Fruit fly (Drosophila melanogaster) whole organism, prepupa: ENCODE results near the gene AGO2.

ENCODE experiments used
- CG11762 ChIP-seq: fragments of 200-800 bp; sonication (Bioruptor generic); optimal IDR thresholded peaks from 3 replicates; lab custom pipeline; 2016; ENCODE audit warnings: missing biosample characterization, missing genetic modification characterization; ENCODE audit not compliant: insufficient read depth
- CG11902 ChIP-seq: fragments of 200-800 bp; sonication (Bioruptor generic); optimal IDR thresholded peaks from 3 replicates; lab custom pipeline; 2016; ENCODE audit warnings: missing biosample characterization, missing genetic modification characterization
- CG3032 ChIP-seq: fragments of 200-800 bp; optimal IDR thresholded peaks from 2 replicates; lab custom pipeline; 2019; ENCODE audit warnings: missing biosample characterization, mild to moderate bottlenecking, missing genetic modification characterization, moderate library complexity
- CG31627 ChIP-seq: fragments of 200-800 bp; sonication (Bioruptor generic); optimal IDR thresholded peaks from 3 replicates; lab custom pipeline; 2016; ENCODE audit warnings: missing biosample characterization, missing genetic modification characterization
- CG34406 ChIP-seq: fragments of 200-800 bp; sonication (Bioruptor generic); optimal IDR thresholded peaks from 3 replicates; lab custom pipeline; 2016; ENCODE audit warnings: missing biosample characterization, missing genetic modification characterization
- CG4318 ChIP-seq: fragments of 200-800 bp; sonication (Bioruptor generic); optimal IDR thresholded peaks from 3 replicates; lab custom pipeline; 2017; ENCODE audit warnings: missing biosample characterization, mild to moderate bottlenecking, missing genetic modification characterization
- CG6276 ChIP-seq: fragments of 200-800 bp; sonication (Bioruptor generic); optimal IDR thresholded peaks from 2 replicates; lab custom pipeline; 2017; ENCODE audit warnings: missing biosample characterization, mild to moderate bottlenecking, missing genetic modification characterization
- CG6808 ChIP-seq: fragments of 200-800 bp; sonication (Bioruptor generic); optimal IDR thresholded peaks from 3 replicates; lab custom pipeline; 2017; ENCODE audit warnings: missing biosample characterization, missing genetic modification characterization, mild to moderate bottlenecking, moderate library complexity, missing genetic modification reagents
- CG6854 ChIP-seq: fragments of 200-800 bp; sonication (Bioruptor generic); optimal IDR thresholded peaks from 2 replicates; lab custom pipeline; 2017; ENCODE audit warnings: missing biosample characterization, mild to moderate bottlenecking, missing genetic modification characterization
- CG7368 ChIP-seq: fragments of 200-800 bp; sonication (Bioruptor generic); optimal IDR thresholded peaks from 3 replicates; lab custom pipeline; 2016; ENCODE audit warnings: missing biosample characterization, missing genetic modification characterization
- CG8119 ChIP-seq: fragments of 200-800 bp; sonication (Bioruptor generic); IDR thresholded peaks from 3 replicates; pipeline ENCODE4 v1.3.6; 2022; ENCODE audit warnings: missing biosample characterization, missing genetic modification characterization
- CG8632 ChIP-seq: fragments of 200-800 bp; sonication (Bioruptor generic); optimal IDR thresholded peaks from 3 replicates; lab custom pipeline; 2016; ENCODE audit warnings: missing biosample characterization, missing genetic modification characterization
- Eip75B ChIP-seq: fragments of 200-800 bp; sonication (Bioruptor generic); optimal IDR thresholded peaks from 3 replicates; lab custom pipeline; 2016; ENCODE audit warnings: missing biosample characterization, missing genetic modification characterization
- Eip93F ChIP-seq: fragments of 200-800 bp; sonication (Bioruptor generic); optimal IDR thresholded peaks from 2 replicates; lab custom pipeline; 2016; ENCODE audit warnings: missing biosample characterization, mild to moderate bottlenecking, missing genetic modification characterization
- Ets21C ChIP-seq: fragments of 200-800 bp; sonication (Bioruptor generic); optimal IDR thresholded peaks from 3 replicates; lab custom pipeline; 2016; ENCODE audit warnings: missing biosample characterization, missing genetic modification characterization
- Ets96B ChIP-seq: fragments of 200-800 bp; optimal IDR thresholded peaks from 2 replicates; lab custom pipeline; 2019; ENCODE audit warnings: missing biosample characterization, mild to moderate bottlenecking, missing genetic modification characterization, moderate library complexity
- Gug ChIP-seq: fragments of 200-800 bp; sonication (Bioruptor generic); IDR thresholded peaks from 2 replicates; pipeline ENCODE4 v1.3.6; 2022; ENCODE audit warnings: missing biosample characterization, missing genetic modification characterization
- Hr39 ChIP-seq: fragments of 200-800 bp; sonication (Bioruptor generic); optimal IDR thresholded peaks from 2 replicates; lab custom pipeline; 2016; ENCODE audit warnings: missing biosample characterization, missing genetic modification characterization
- Hr4 ChIP-seq: fragments of 200-800 bp; sonication (Bioruptor generic); optimal IDR thresholded peaks from 3 replicates; lab custom pipeline; 2016; ENCODE audit warnings: missing biosample characterization, missing genetic modification characterization
- Met ChIP-seq: fragments of 200-800 bp; sonication (Bioruptor generic); optimal IDR thresholded peaks from 3 replicates; lab custom pipeline; 2016; ENCODE audit warnings: missing biosample characterization, missing genetic modification characterization
- Smox ChIP-seq: fragments of 200-800 bp; sonication (Bioruptor generic); optimal IDR thresholded peaks from 3 replicates; lab custom pipeline; 2016; ENCODE audit warnings: missing biosample characterization, missing genetic modification characterization
- Sox14 ChIP-seq: fragments of 200-800 bp; sonication (Bioruptor generic); optimal IDR thresholded peaks from 3 replicates; lab custom pipeline; 2016; ENCODE audit warnings: missing biosample characterization, missing genetic modification characterization
- Sox15 ChIP-seq: fragments of 200-800 bp; sonication (Bioruptor generic); optimal IDR thresholded peaks from 3 replicates; lab custom pipeline; 2016; ENCODE audit warnings: missing biosample characterization, missing genetic modification characterization
- achi ChIP-seq: fragments of 200-800 bp; sonication (Bioruptor generic); optimal IDR thresholded peaks from 3 replicates; lab custom pipeline; 2016; ENCODE audit warnings: missing biosample characterization, missing genetic modification characterization
- acj6 ChIP-seq: fragments of 200-800 bp; sonication (Bioruptor generic); optimal IDR thresholded peaks from 3 replicates; lab custom pipeline; 2016; ENCODE audit warnings: missing biosample characterization, missing genetic modification characterization
- cyc ChIP-seq: fragments of 200-800 bp; sonication (Bioruptor generic); optimal IDR thresholded peaks from 3 replicates; lab custom pipeline; 2016; ENCODE audit warnings: missing biosample characterization, missing genetic modification characterization
- dac ChIP-seq: fragments of 200-800 bp; sonication (Bioruptor generic); optimal IDR thresholded peaks from 2 replicates; lab custom pipeline; 2017; ENCODE audit warnings: missing biosample characterization, mild to moderate bottlenecking, missing genetic modification characterization
- eg ChIP-seq: fragments of 200-800 bp; sonication (Bioruptor generic); IDR thresholded peaks from 3 replicates; pipeline ENCODE4 v1.3.6; 2022; ENCODE audit warnings: missing biosample characterization, missing genetic modification characterization
- fd85E ChIP-seq: fragments of 200-800 bp; sonication (Bioruptor generic); optimal IDR thresholded peaks from 3 replicates; lab custom pipeline; 2016; ENCODE audit warnings: missing biosample characterization, missing genetic modification characterization
- lz ChIP-seq: fragments of 200-800 bp; sonication (Bioruptor generic); optimal IDR thresholded peaks from 3 replicates; lab custom pipeline; 2016; ENCODE audit warnings: missing biosample characterization, missing genetic modification characterization
- ss ChIP-seq, 2 experiments: fragments of 200-800 bp; sonication (Bioruptor generic); optimal IDR thresholded peaks; 2 replicates in 1 of 2; 3 replicates in 1 of 2; lab custom pipeline; 2017 to 2018; ENCODE audit warnings: mild to moderate bottlenecking in 2 of 2, missing biosample characterization in 2 of 2, missing genetic modification characterization in 2 of 2, moderate library complexity in 1 of 2
- svp ChIP-seq: fragments of 200-800 bp; sonication (Bioruptor generic); peaks from one replicate; lab custom pipeline; 2016; ENCODE audit warnings: missing biosample characterization, missing genetic modification characterization
- topi ChIP-seq: fragments of 200-800 bp; sonication (Bioruptor generic); optimal IDR thresholded peaks from 3 replicates; lab custom pipeline; 2016; ENCODE audit warnings: missing biosample characterization, missing genetic modification characterization
- vri ChIP-seq: fragments of 200-800 bp; sonication (Bioruptor generic); optimal IDR thresholded peaks from 3 replicates; lab custom pipeline; 2016; ENCODE audit warnings: missing biosample characterization, mild to moderate bottlenecking, missing genetic modification characterization

Gene AGO2

DNA sequence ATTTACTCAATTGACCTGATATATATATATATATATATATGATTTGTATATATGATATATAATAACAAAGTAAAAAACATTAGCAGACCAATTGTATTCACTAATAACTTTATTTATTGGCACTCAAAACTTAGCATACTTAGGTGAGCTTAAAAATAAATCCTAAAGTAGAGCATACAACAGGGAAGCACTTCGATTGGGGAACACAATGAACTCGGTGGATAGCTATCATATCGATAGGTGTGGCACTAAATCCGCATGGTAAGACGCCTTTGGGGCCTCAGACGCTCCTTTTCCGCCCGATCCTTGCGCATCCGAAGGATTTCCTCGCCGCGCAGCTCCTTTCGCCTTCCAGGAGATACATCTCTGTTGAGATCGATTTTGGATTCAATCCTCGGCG, 37.5 kb upstream of the AGO2 start:
- TF ChIP-seq CG3032 (tag; lab: Kevin White, UChicago) (no peak), Sox14 (GFP tag; lab: Kevin White, UChicago) (no peak), CG11762 (GFP tag; lab: Kevin White, UChicago) (no peak), vri (GFP tag; lab: Kevin White, UChicago) (no peak)

DNA sequence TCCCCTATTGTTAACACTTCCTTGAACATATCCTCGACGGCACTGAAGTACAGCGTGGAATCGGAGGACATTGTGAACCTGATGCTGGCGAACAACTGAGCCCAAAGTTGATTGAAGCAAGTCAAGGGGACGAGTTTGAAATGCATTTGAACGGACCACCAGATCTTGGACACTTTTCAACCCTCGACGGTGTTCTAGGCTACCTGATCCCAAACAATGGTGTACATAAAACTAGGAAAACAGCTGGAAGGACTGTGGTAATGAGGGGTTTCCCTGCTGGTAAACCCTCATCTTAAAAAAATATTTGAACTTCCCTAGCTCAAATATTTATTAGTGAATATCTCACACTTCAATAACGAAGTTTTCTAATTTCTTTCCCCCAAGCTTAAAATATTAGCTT, 37.0 kb upstream of the AGO2 start, which contains the start of gene CG13454:
Gene CG13454 (minus strand): TSS at position 101 of the 400 bp plus-strand sequence.
- TF ChIP-seq Eip75B (GFP tag; lab: Kevin White, UChicago) (no peak), CG6276 (GFP tag; lab: Kevin White, UChicago) (no peak), Hr4 (GFP tag; lab: Kevin White, UChicago) (no peak), Met (GFP tag; lab: Kevin White, UChicago) (no peak), dac (GFP tag; lab: Kevin White, UChicago) (no peak), eg (GFP tag; lab: Robert Waterston, UW) (no peak), CG6808 (GFP tag; lab: Kevin White, UChicago) (no peak), svp (no peak), CG34406 (GFP tag; lab: Kevin White, UChicago) (no peak), Gug (no peak), Ets21C (no peak)

DNA sequence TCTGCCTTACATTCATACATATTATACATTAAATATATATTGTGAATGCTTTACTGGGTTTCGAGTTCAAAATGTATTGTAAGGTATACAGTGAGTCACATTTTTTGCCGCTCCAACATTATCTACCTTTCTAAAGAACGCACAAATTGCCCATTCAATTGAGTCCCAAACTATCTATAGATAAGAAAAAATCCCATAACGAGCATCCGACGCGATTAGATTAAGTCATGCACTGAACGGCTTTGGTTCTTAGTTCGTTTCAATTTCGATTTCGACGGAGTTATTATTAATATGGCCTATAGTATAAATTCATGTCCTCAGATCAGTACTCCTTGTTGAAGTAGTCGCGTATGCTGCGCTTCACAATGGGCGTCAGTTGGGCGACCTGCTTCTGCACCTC, 36.4 kb upstream of the AGO2 start:
- TF ChIP-seq CG4318 (no peak), achi (GFP tag; lab: Kevin White, UChicago) (no peak), CG11902 (GFP tag; lab: Kevin White, UChicago) (no peak), CG7368 (GFP tag; lab: Kevin White, UChicago) (no peak), Sox15 (GFP tag; lab: Kevin White, UChicago) (no peak)

DNA sequence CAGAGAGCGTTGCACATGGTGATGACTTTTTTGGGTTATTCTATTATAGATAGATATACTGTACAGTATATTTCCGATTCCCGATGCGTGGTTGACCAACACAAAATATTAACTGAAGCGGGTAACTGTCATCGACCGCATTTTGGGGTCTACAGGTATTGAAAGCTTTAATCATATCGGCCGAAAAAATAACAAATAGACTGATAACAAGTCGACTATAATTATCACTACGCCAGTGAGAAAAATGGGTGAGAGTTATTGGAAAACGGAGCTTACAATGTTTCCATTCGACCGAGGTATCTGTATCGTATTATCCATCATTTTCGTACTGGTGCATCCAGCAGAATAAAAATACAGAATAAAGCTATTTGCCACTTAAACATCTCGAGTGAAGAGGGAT, 35.6 kb upstream of the AGO2 start:
- TF ChIP-seq dac (GFP tag; lab: Kevin White, UChicago) = no peak
- peak; percentile 38 for TF ChIP-seq vri (GFP tag; lab: Kevin White, UChicago)
- TF ChIP-seq lz = no peak
- no peak for TF ChIP-seq Smox
- TF ChIP-seq CG31627 (GFP tag; lab: Kevin White, UChicago) = no peak
- no peak for TF ChIP-seq Eip93F (GFP tag; lab: Kevin White, UChicago)
- no peak for TF ChIP-seq svp
- no peak for TF ChIP-seq topi (GFP tag; lab: Kevin White, UChicago)

DNA sequence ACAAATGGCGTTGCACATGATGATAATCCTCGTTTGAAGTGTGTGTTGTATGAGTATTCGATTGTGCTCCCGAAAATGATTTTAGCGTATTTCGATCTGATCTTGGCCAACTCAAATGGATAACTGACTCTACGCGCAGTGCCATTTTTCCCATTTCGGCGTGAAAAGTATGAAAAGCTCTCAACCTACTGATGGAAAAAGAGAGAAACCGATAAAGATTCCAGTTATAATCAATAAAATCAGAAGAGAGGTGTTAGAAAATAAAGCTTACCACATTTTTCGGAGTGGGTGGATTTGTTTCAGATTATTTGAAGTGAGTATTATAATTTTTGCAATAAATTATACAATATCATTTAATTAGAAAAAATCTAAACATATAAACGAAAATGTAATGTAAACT, 34.4 kb upstream of the AGO2 start, which contains the start of gene mex1:
Gene mex1 (minus strand): TSS at position 101 of the 400 bp plus-strand sequence.
- TF ChIP-seq cyc (GFP tag; lab: Kevin White, UChicago) (no peak), Met (GFP tag; lab: Kevin White, UChicago) (no peak), fd85E (no peak), achi (GFP tag; lab: Kevin White, UChicago) (no peak), topi (GFP tag; lab: Kevin White, UChicago) (no peak), Ets96B (tag; lab: Kevin White, UChicago) (no peak), acj6 (GFP tag; lab: Kevin White, UChicago) (no peak), ss (GFP tag; optimal IDR thresholded peaks at IDR 0.05; lab: Kevin White, UChicago) (no peak), CG6276 (GFP tag; lab: Kevin White, UChicago) (no peak), CG8119 (GFP tag; lab: Robert Waterston, UW) (no peak), CG6854 (GFP tag; lab: Kevin White, UChicago) (no peak), CG8632 (GFP tag; lab: Kevin White, UChicago) (no peak), Hr39 (GFP tag; lab: Kevin White, UChicago) (no peak), eg (GFP tag; lab: Robert Waterston, UW) (no peak)
